Fruit fly (Drosophila melanogaster): ENCODE results near the gene ftz-f1.

DNA sequence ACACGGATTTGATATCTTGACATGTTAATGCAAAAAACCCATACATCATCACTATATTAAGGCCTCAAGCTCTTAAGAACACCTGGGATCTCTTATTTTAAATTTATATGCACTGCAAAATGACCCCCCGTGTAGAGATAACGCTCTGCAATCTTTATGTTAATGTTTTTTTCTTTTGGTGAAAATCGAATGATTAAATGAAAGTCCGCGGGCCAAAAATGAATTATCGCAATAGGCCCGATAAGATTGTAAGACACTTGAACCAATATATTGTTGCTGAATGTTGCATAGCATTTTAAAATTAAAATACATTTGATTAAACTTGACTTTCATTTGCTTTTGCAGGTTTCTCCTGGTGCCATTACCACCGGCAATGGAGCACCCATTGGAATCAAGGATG is 24.9 kb upstream of the ftz-f1 start:
- TF ChIP-seq CG8301 (tag; optimal IDR thresholded peaks at IDR 0.05): no peak
- no peak for TF ChIP-seq CG8159 (tag; optimal IDR thresholded peaks at IDR 0.05)
- no peak for TF ChIP-seq CG17806 (tag; optimal IDR thresholded peaks at IDR 0.05)
- no peak for TF ChIP-seq CG9948 (tag; optimal IDR thresholded peaks at IDR 0.05)
- TF ChIP-seq EcR (GFP tag; optimal IDR thresholded peaks at IDR 0.05): no peak
- TF ChIP-seq CG32121 (GFP tag; IDR thresholded peaks at IDR 0.05): no peak
- no peak for TF ChIP-seq rn (GFP tag; IDR thresholded peaks at IDR 0.05)
- TF ChIP-seq Pif1A (GFP tag; optimal IDR thresholded peaks at IDR 0.05): no peak
